Fruit fly (Drosophila melanogaster) Kc167 (cell line): Measurements from ENCODE around the gene Sil1.

Source experiments
- Myc ChIP-seq: fragments of >200 bp; optimal IDR thresholded peaks from 2 replicates; lab custom pipeline; 2017; ENCODE audit warnings: missing external identifiers
- Sin3A ChIP-seq: fragments of >200 bp; optimal IDR thresholded peaks from 2 replicates; lab custom pipeline; 2018; ENCODE audit warnings: missing external identifiers
- h ChIP-seq: fragments of >200 bp; optimal IDR thresholded peaks from 3 replicates; lab custom pipeline; 2018; ENCODE audit warnings: missing external identifiers
- insv ChIP-seq: fragments of >200 bp; optimal IDR thresholded peaks from 3 replicates; lab custom pipeline; 2018; ENCODE audit warnings: missing external identifiers
- psq ChIP-seq: fragments of >200 bp; optimal IDR thresholded peaks from 2 replicates; lab custom pipeline; 2017; ENCODE audit warnings: missing external identifiers
- ttk ChIP-seq: sonication (Bioruptor generic); optimal IDR thresholded peaks from 2 replicates; lab custom pipeline; 2017; ENCODE audit warnings: missing external identifiers

Gene Sil1

dm6 chr3R:25205413-25205977 lies 29.8 kb downstream of the Sil1 start:
- TF ChIP-seq h (lab: Kevin White, UChicago) (no peak), ttk (lab: Kevin White, UChicago) (no peak), Myc (lab: Kevin White, UChicago) (no peak), Sin3A (no peak), insv (no peak), psq (no peak)

DNA sequence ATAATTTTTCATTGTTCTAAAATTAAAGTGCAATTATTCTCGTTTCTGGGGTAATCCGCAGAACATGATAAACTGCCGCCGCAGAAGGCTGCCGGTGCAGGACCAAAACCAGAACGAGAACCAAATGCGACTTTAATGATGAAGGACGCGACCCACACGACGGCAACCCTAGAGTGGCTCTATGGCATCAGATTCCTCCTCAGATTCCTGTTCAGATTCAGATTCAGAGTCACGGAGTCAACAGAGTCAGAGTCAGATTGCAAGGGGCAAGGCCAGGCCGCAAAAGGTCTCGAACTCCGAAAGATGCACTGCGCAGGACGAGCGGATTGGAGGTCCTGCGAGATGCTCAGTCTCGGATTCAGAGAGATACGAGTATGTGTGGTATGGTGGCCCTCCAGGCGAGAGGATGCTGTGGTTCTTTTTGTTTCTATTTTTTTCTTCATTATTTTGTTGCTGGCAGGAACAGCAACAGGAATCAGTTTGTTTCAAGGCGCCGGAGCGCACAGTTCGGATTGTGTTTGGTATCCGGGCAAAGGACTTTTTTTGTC lies 35.9 kb downstream of the Sil1 start, which contains the start of gene CG13654:
CG13654 (plus strand) TSS at position 498 of the 548 bp plus-strand sequence.
- TF ChIP-seq psq (no peak), Myc (lab: Kevin White, UChicago) (no peak), insv (no peak)

- TF ChIP-seq insv (no peak), h (lab: Kevin White, UChicago) (no peak), Sin3A (no peak), psq (no peak), ttk (lab: Kevin White, UChicago) (no peak), Myc (lab: Kevin White, UChicago) (no peak)
Observed at dm6 chr3R:25194723-25195577, 40.4 kb downstream of the Sil1 start, which contains the start of gene CG13653. CG13653 (plus strand) TSS chr3R:25195527.

DNA sequence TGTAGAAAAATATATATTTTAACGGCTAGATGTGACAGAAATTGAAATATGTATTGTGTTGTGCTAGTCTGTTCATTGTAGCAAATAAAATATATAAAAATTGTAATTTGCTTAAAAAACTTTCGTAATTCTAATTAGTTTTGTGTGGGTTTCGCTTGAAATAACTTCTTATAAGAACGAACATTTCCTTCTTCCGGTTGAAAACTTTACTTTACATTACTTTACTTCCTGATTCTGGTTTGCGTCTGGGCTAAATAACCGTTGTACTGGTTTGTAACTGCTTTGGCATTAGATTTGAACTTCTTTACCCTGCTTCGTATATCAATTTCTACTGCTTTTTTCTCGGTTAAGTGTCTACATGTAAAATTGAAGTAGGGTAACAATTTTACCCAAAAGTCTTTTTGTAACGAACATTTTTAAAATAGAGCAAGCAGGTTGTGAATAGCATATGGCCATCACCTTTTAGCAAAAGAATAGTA lies 41.6 kb downstream of the Sil1 start, which contains the start of gene lobo:
lobo (minus strand) TSS at position 51 of the 479 bp plus-strand sequence.
- TF ChIP-seq Sin3A, result no peak
- TF ChIP-seq ttk (lab: Kevin White, UChicago), result no peak
- no peak for TF ChIP-seq psq
- TF ChIP-seq h (lab: Kevin White, UChicago), result no peak
- no peak for TF ChIP-seq insv
- TF ChIP-seq Myc (lab: Kevin White, UChicago), result no peak

dm6 chr3R:25188990-25189389 lies 46.3 kb downstream of the Sil1 start:
- no peak for TF ChIP-seq Sin3A
- no peak for TF ChIP-seq psq
- TF ChIP-seq ttk (lab: Kevin White, UChicago), result no peak
- TF ChIP-seq Myc (lab: Kevin White, UChicago), result no peak
- no peak for TF ChIP-seq insv
- TF ChIP-seq h (lab: Kevin White, UChicago), result no peak

DNA sequence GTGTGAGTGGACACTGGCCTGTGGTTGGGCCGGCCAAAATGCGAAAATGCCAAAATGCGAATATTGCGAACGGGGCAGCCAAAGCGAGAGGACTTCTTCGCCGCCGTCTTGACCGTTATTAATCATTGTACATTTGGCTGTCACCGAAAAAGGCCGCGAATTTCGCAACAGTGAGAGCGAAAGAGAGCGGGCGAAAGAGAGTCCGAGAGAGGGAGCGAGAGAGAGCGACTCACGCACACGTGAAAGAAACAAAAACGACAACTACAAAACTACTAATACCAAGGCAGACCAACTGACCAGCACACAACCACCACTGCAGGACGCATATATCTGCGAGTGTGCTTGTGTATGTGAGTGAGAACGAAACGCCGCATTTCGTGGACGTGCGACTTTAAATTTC lies 50.8 kb downstream of the Sil1 start:
- TF ChIP-seq psq (no peak), Myc (lab: Kevin White, UChicago) (no peak), h (lab: Kevin White, UChicago) (no peak)
